Worm (Caenorhabditis elegans) whole organism, L4 larva: ENCODE data around the gene Y113G7A.22.

Experiments
- fkh-10 ChIP-seq: fragments of 150-350 bp; optimal IDR thresholded peaks from 2 replicates; lab custom pipeline; 2014; ENCODE audit warnings: missing biosample characterization, missing genetic modification reagents, missing genetic modification characterization
- hlh-30 ChIP-seq: sonication (generic microtip); optimal IDR thresholded peaks from 2 replicates; lab custom pipeline; 2017; ENCODE audit warnings: antibody characterized with exemption, mild to moderate bottlenecking, missing genetic modification characterization, missing compliant biosample characterization; ENCODE audit not compliant: insufficient read depth
- nhr-28 ChIP-seq: fragments of 150-350 bp; optimal IDR thresholded peaks from 2 replicates; lab custom pipeline; 2014; ENCODE audit warnings: missing biosample characterization, missing genetic modification characterization

- no peak for TF ChIP-seq fkh-10 (GFP tag; lab: Kevin White, UChicago)
- no peak for TF ChIP-seq hlh-30 (tag; lab: Kevin White, UChicago)
- TF ChIP-seq nhr-28 (tag; lab: Kevin White, UChicago) = no peak
Observed at ce11 chrV:20151855-20152254, 16.7 kb upstream of the Y113G7A.22 start.
